Fruit fly (Drosophila melanogaster): Measurements from ENCODE around the gene Acsx4.

Gene Acsx4

DNA sequence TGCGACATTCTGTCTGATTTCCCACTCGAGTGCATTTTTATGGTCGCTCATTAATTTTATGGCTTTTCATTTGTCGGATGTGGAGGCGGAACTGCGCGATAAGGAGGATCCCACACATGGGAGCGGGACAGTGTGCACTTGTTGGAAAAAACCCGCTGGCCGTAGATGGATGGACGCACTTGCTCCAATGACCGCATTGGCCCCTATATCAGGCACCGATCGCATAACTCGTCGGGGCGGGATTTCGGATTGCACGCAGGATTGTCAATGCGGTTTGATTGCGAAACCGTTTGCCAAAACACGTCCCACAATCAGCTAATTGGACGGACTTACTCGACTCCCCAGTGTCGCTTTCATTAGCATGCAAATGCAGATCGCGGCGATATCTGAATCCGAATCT is 28.2 kb downstream of the Acsx4 start:
- TF ChIP-seq Eip78C (GFP tag) (no peak), svp (GFP tag) (peak; percentile 93), CG32006 (GFP tag; optimal IDR thresholded peaks at IDR 0.05) (no peak)

dm6 chr3R:19812472-19812871 is 29.1 kb downstream of the Acsx4 start:
- TF ChIP-seq Eip75B (GFP tag; optimal IDR thresholded peaks at IDR 0.05) (no peak), CG6808 (GFP tag; optimal IDR thresholded peaks at IDR 0.05) (no peak), net (GFP tag; optimal IDR thresholded peaks at IDR 0.05) (no peak), Eip78C (GFP tag) (peak; percentile 80), eg (GFP tag; IDR thresholded peaks at IDR 0.05) (no peak), Hr39 (GFP tag; optimal IDR thresholded peaks at IDR 0.05) (no peak), achi (GFP tag; optimal IDR thresholded peaks at IDR 0.05) (no peak), acj6 (GFP tag; optimal IDR thresholded peaks at IDR 0.05) (peak; percentile 17), Ets21C (GFP tag; optimal IDR thresholded peaks at IDR 0.05) (no peak), Lpt (GFP tag; optimal IDR thresholded peaks at IDR 0.05) (no peak), svp (GFP tag) (no peak), CG7368 (GFP tag; optimal IDR thresholded peaks at IDR 0.05) (no peak), Sox102F (GFP tag; optimal IDR thresholded peaks at IDR 0.05) (no peak), CG6792 (GFP tag; optimal IDR thresholded peaks at IDR 0.05) (no peak), Smox (GFP tag; optimal IDR thresholded peaks at IDR 0.05) (no peak), CG6276 (GFP tag; optimal IDR thresholded peaks at IDR 0.05) (no peak), Ets96B (tag; optimal IDR thresholded peaks at IDR 0.05) (peak; percentile 29), CG31627 (GFP tag; optimal IDR thresholded peaks at IDR 0.05) (no peak), CG1621 (tag; optimal IDR thresholded peaks at IDR 0.05) (no peak), Blimp-1 (GFP tag; optimal IDR thresholded peaks at IDR 0.05) (no peak), CG3919 (GFP tag; optimal IDR thresholded peaks at IDR 0.05) (peak; percentile 19), CG8319 (GFP tag; optimal IDR thresholded peaks at IDR 0.05) (no peak), Hr38 (GFP tag; optimal IDR thresholded peaks at IDR 0.05) (no peak), Hr4 (GFP tag; optimal IDR thresholded peaks at IDR 0.05) (peak; percentile 22), pdm3 (GFP tag; optimal IDR thresholded peaks at IDR 0.05) (peak; percentile 20), CG10669 (GFP tag; optimal IDR thresholded peaks at IDR 0.05) (peak; percentile 38), Met (GFP tag; optimal IDR thresholded peaks at IDR 0.05) (no peak), vri (GFP tag; optimal IDR thresholded peaks at IDR 0.05) (no peak), CG4318 (GFP tag; optimal IDR thresholded peaks at IDR 0.05) (no peak), Eip93F (GFP tag; optimal IDR thresholded peaks at IDR 0.05) (no peak), spab (GFP tag; optimal IDR thresholded peaks at IDR 0.05) (no peak), CG15336 (GFP tag; IDR thresholded peaks at IDR 0.05) (0 out of 2 replicates have a peak, but pooled peaks have one; percentile 28), dsx (GFP tag; optimal IDR thresholded peaks at IDR 0.05; ENCODE audit: poor library complexity, severe bottlenecking) (peak; percentile 70), CG6163 (GFP tag; IDR thresholded peaks at IDR 0.05) (0 out of 3 replicates have a peak, but pooled peaks have one; percentile 26), CG3032 (tag; optimal IDR thresholded peaks at IDR 0.05) (peak; percentile 4), fkh (GFP tag; optimal IDR thresholded peaks at IDR 0.05) (no peak), salr (GFP tag; optimal IDR thresholded peaks at IDR 0.05) (peak in 1 of 2 experiments; percentile 4), topi (GFP tag; optimal IDR thresholded peaks at IDR 0.05) (no peak), CG11762 (GFP tag; optimal IDR thresholded peaks at IDR 0.05; ENCODE audit: insufficient read depth) (no peak), ss (GFP tag; optimal IDR thresholded peaks at IDR 0.05) (no peak), CG8632 (GFP tag; optimal IDR thresholded peaks at IDR 0.05) (no peak), CG34406 (GFP tag; optimal IDR thresholded peaks at IDR 0.05) (no peak), CG16779 (tag; optimal IDR thresholded peaks at IDR 0.05) (no peak), fd85E (GFP tag; optimal IDR thresholded peaks at IDR 0.05) (no peak), Sox15 (GFP tag; optimal IDR thresholded peaks at IDR 0.05) (no peak), dac (GFP tag; optimal IDR thresholded peaks at IDR 0.05) (no peak), CG11902 (GFP tag; optimal IDR thresholded peaks at IDR 0.05) (no peak), CG32006 (GFP tag; optimal IDR thresholded peaks at IDR 0.05) (peak; percentile 18), OdsH (GFP tag; optimal IDR thresholded peaks at IDR 0.05) (peak; percentile 5), lz (GFP tag; optimal IDR thresholded peaks at IDR 0.05) (no peak), CG11294 (GFP tag; IDR thresholded peaks at IDR 0.05) (no peak)

Data from whole organism, prepupa.